ENCODE assay signal across 1 fruit fly cellular context in genomic region chr2L:7512860-7513259, dm6.
TF ChIP-seq lines count a peak whose summit lies in the region.

No protein-coding gene starts in this region.

TF ChIP-seq in whole organism, embryonic, 481 proteins besides CTCF, POLR2A, EP300 and RAD21 (continued from another document and continues in another):
- TF ChIP-seq eyg (GFP tag; optimal IDR thresholded peaks at IDR 0.05; lab: Kevin White, UChicago): peak; percentile 77
- peak; percentile 66 for TF ChIP-seq pho (GFP tag; optimal IDR thresholded peaks at IDR 0.05; lab: Kevin White, UChicago)
- TF ChIP-seq CG2129 (GFP tag; IDR thresholded peaks at IDR 0.05; lab: Robert Waterston, UW; ENCODE audit: partially characterized antibody): no peak
- no peak for TF ChIP-seq z (GFP tag; IDR thresholded peaks at IDR 0.05; lab: Robert Waterston, UW)
- TF ChIP-seq tin (GFP tag; optimal IDR thresholded peaks at IDR 0.05; lab: Kevin White, UChicago): peak; percentile 72
- no peak for TF ChIP-seq Doc2 (GFP tag; IDR thresholded peaks at IDR 0.05; lab: Robert Waterston, UW)
- TF ChIP-seq crc (GFP tag; optimal IDR thresholded peaks at IDR 0.05; lab: Kevin White, UChicago): peak; percentile 88
- TF ChIP-seq ERR (GFP tag; optimal IDR thresholded peaks at IDR 0.05; lab: Kevin White, UChicago): peak; percentile 24
- TF ChIP-seq insv (GFP tag; optimal IDR thresholded peaks at IDR 0.05; lab: Kevin White, UChicago): no peak
- TF ChIP-seq HLHmδ (GFP tag; optimal IDR thresholded peaks at IDR 0.05; lab: Kevin White, UChicago): no peak
- TF ChIP-seq CG6813 (GFP tag; optimal IDR thresholded peaks at IDR 0.05; lab: Kevin White, UChicago): peak; percentile 80
- peak; percentile 74 for TF ChIP-seq NC2β (GFP tag; optimal IDR thresholded peaks at IDR 0.05; lab: Kevin White, UChicago)
- TF ChIP-seq chif (GFP tag; optimal IDR thresholded peaks at IDR 0.05; lab: Kevin White, UChicago): peak; percentile 77 to 85
- TF ChIP-seq maf-S (GFP tag; optimal IDR thresholded peaks at IDR 0.05; lab: Kevin White, UChicago): peak; percentile 56
- peak; percentile 10 for TF ChIP-seq psq (GFP tag; optimal IDR thresholded peaks at IDR 0.05; lab: Kevin White, UChicago)
- TF ChIP-seq CG8765 (GFP tag; IDR thresholded peaks at IDR 0.05; lab: Robert Waterston, UW): peak; percentile 82
- 0 out of 2 replicates have a peak, but pooled peaks have one; percentile 34 for TF ChIP-seq Gsc (GFP tag; IDR thresholded peaks at IDR 0.05; lab: Robert Waterston, UW)
- TF ChIP-seq CG10654 (GFP tag; optimal IDR thresholded peaks at IDR 0.05; lab: Kevin White, UChicago): peak; percentile 67
- TF ChIP-seq Nf-YB (GFP tag; optimal IDR thresholded peaks at IDR 0.05; lab: Kevin White, UChicago): peak; percentile 49
- TF ChIP-seq CG18599 (GFP tag; optimal IDR thresholded peaks at IDR 0.05; lab: Kevin White, UChicago): peak; percentile 92
- no peak for TF ChIP-seq CG8478 (optimal IDR thresholded peaks at IDR 0.05; lab: Kevin White, UChicago)
- TF ChIP-seq br (optimal IDR thresholded peaks at IDR 0.05; lab: Kevin White, UChicago): no peak
- TF ChIP-seq CG1529 (GFP tag; optimal IDR thresholded peaks at IDR 0.05; lab: Kevin White, UChicago): peak; percentile 39
- TF ChIP-seq MTF-1 (GFP tag; optimal IDR thresholded peaks at IDR 0.05; lab: Kevin White, UChicago; ENCODE audit: borderline replicate concordance): peak; percentile 47
- TF ChIP-seq CG11085 (GFP tag; IDR thresholded peaks at IDR 0.05; lab: Robert Waterston, UW): peak; percentile 38; the same call in 1 of the 2 replicates
- no peak for TF ChIP-seq bigmax (GFP tag; optimal IDR thresholded peaks at IDR 0.05; lab: Kevin White, UChicago)
- TF ChIP-seq btn (GFP tag; optimal IDR thresholded peaks at IDR 0.05; lab: Kevin White, UChicago): peak; percentile 30
- no peak for TF ChIP-seq Sin3A (optimal IDR thresholded peaks at IDR 0.05; lab: Kevin White, UChicago)
- TF ChIP-seq sima (GFP tag; optimal IDR thresholded peaks at IDR 0.05; lab: Kevin White, UChicago): no peak
- TF ChIP-seq CG9932 (GFP tag; IDR thresholded peaks at IDR 0.05; lab: Robert Waterston, UW): peak; percentile 62
- peak; percentile 67 for TF ChIP-seq Rx (GFP tag; IDR thresholded peaks at IDR 0.05; lab: Robert Waterston, UW)
- TF ChIP-seq bab2 (GFP tag; optimal IDR thresholded peaks at IDR 0.05; lab: Kevin White, UChicago): peak; percentile 63
- TF ChIP-seq gcm (GFP tag; optimal IDR thresholded peaks at IDR 0.05; lab: Kevin White, UChicago): peak; percentile 63
- peak; percentile 87 for TF ChIP-seq CG2712 (tag; optimal IDR thresholded peaks at IDR 0.05; lab: Kevin White, UChicago)
- no peak for TF ChIP-seq wdn (GFP tag; IDR thresholded peaks at IDR 0.05; lab: Robert Waterston, UW)
- TF ChIP-seq Trl (optimal IDR thresholded peaks at IDR 0.05; lab: Kevin White, UChicago): no peak
- peak; percentile 89 for TF ChIP-seq Trl (GFP tag; optimal IDR thresholded peaks at IDR 0.05; lab: Kevin White, UChicago)
- peak; percentile 24 for TF ChIP-seq CG12104 (GFP tag; optimal IDR thresholded peaks at IDR 0.05; lab: Kevin White, UChicago)
- no peak for TF ChIP-seq sna (GFP tag; IDR thresholded peaks at IDR 0.05; lab: Robert Waterston, UW; ENCODE audit: partially characterized antibody)
- TF ChIP-seq nom (GFP tag; optimal IDR thresholded peaks at IDR 0.05; lab: Kevin White, UChicago): no peak
- peak; percentile 79 for TF ChIP-seq Dbx (GFP tag; IDR thresholded peaks at IDR 0.05; lab: Robert Waterston, UW)
- peak; percentile 76 for TF ChIP-seq CG10267 (tag; optimal IDR thresholded peaks at IDR 0.05; lab: Kevin White, UChicago)
- TF ChIP-seq toy (GFP tag; IDR thresholded peaks at IDR 0.05; lab: Robert Waterston, UW): no peak
- TF ChIP-seq lab (GFP tag; optimal IDR thresholded peaks at IDR 0.05; lab: Kevin White, UChicago): peak; percentile 89
- peak; percentile 82 for TF ChIP-seq Xbp1 (GFP tag; optimal IDR thresholded peaks at IDR 0.05; lab: Kevin White, UChicago)
- peak; percentile 69 for TF ChIP-seq tgo (GFP tag; IDR thresholded peaks at IDR 0.05; lab: Robert Waterston, UW)
- TF ChIP-seq exex (tag; optimal IDR thresholded peaks at IDR 0.05; lab: Kevin White, UChicago): peak; percentile 14
- peak; percentile 68 for TF ChIP-seq az2 (GFP tag; optimal IDR thresholded peaks at IDR 0.05; lab: Kevin White, UChicago)
- no peak for TF ChIP-seq oc (tag; optimal IDR thresholded peaks at IDR 0.05; lab: Kevin White, UChicago)
- peak; percentile 34 for TF ChIP-seq stwl (tag; optimal IDR thresholded peaks at IDR 0.05; lab: Kevin White, UChicago)
- peak; percentile 85 for TF ChIP-seq CG15696 (tag; optimal IDR thresholded peaks at IDR 0.05; lab: Kevin White, UChicago)
- peak; percentile 33 for TF ChIP-seq CG33557 (GFP tag; optimal IDR thresholded peaks at IDR 0.05; lab: Kevin White, UChicago)
- TF ChIP-seq vfl (GFP tag; optimal IDR thresholded peaks at IDR 0.05; lab: Kevin White, UChicago): peak; percentile 44
- TF ChIP-seq CG5245 (GFP tag; optimal IDR thresholded peaks at IDR 0.05; lab: Kevin White, UChicago): peak; percentile 9
- TF ChIP-seq CG4424 (GFP tag; optimal IDR thresholded peaks at IDR 0.05; lab: Kevin White, UChicago): peak; percentile 75
- peak; percentile 73 for TF ChIP-seq CG17328 (GFP tag; IDR thresholded peaks at IDR 0.05; lab: Robert Waterston, UW)
- TF ChIP-seq CG7372 (GFP tag; IDR thresholded peaks at IDR 0.05; lab: Robert Waterston, UW): peak; percentile 55; the same call in 1 of the 2 replicates
- peak in 1 of 3 experiments; percentile 73 for TF ChIP-seq lola (GFP tag; optimal IDR thresholded peaks at IDR 0.05; lab: Kevin White, UChicago)
- TF ChIP-seq gcm2 (GFP tag; optimal IDR thresholded peaks at IDR 0.05; lab: Kevin White, UChicago): no peak
- TF ChIP-seq CG3838 (GFP tag; optimal IDR thresholded peaks at IDR 0.05; lab: Kevin White, UChicago): peak; percentile 40
- no peak for TF ChIP-seq amos (GFP tag; IDR thresholded peaks at IDR 0.05; lab: Robert Waterston, UW; ENCODE audit: partially characterized antibody)
- peak; percentile 72 for TF ChIP-seq CG32772 (GFP tag; IDR thresholded peaks at IDR 0.05; lab: Robert Waterston, UW)
- TF ChIP-seq sob (GFP tag; IDR thresholded peaks at IDR 0.05; lab: Robert Waterston, UW): peak; percentile 63; the same call in 1 of the 2 replicates
- TF ChIP-seq sim (GFP tag; IDR thresholded peaks at IDR 0.05; lab: Robert Waterston, UW): peak; percentile 73; the same call in 1 of the 2 replicates
- peak; percentile 62 for TF ChIP-seq Fer2 (tag; optimal IDR thresholded peaks at IDR 0.05; lab: Kevin White, UChicago)
- TF ChIP-seq CG11398 (GFP tag; optimal IDR thresholded peaks at IDR 0.05; lab: Kevin White, UChicago): peak; percentile 31
- TF ChIP-seq CG34376 (GFP tag; optimal IDR thresholded peaks at IDR 0.05; lab: Kevin White, UChicago): peak; percentile 36
- TF ChIP-seq CG1832 (GFP tag; optimal IDR thresholded peaks at IDR 0.05; lab: Kevin White, UChicago): no peak
- peak; percentile 50; the same call in 1 of the 2 replicates for TF ChIP-seq ap (GFP tag; IDR thresholded peaks at IDR 0.05; lab: Robert Waterston, UW)
- peak; percentile 83 for TF ChIP-seq ci (GFP tag; IDR thresholded peaks at IDR 0.05; lab: Robert Waterston, UW)
- TF ChIP-seq CG12219 (GFP tag; optimal IDR thresholded peaks at IDR 0.05; lab: Kevin White, UChicago): peak; percentile 54
- TF ChIP-seq gce (GFP tag; IDR thresholded peaks at IDR 0.05; lab: Robert Waterston, UW): 0 out of 3 replicates have a peak, but pooled peaks have one; percentile 16
- peak; percentile 61 for TF ChIP-seq lmd (GFP tag; IDR thresholded peaks at IDR 0.05; lab: Robert Waterston, UW)
- TF ChIP-seq CG9437 (GFP tag; optimal IDR thresholded peaks at IDR 0.05; lab: Kevin White, UChicago): peak; percentile 41
- no peak for TF ChIP-seq CG2202 (tag; optimal IDR thresholded peaks at IDR 0.05; lab: Kevin White, UChicago)
- TF ChIP-seq CG4404 (GFP tag; IDR thresholded peaks at IDR 0.05; lab: Robert Waterston, UW): peak; percentile 83
- TF ChIP-seq Lhr (GFP tag; optimal IDR thresholded peaks at IDR 0.05; lab: Kevin White, UChicago): peak; percentile 7
- no peak for TF ChIP-seq Tbp (GFP tag; optimal IDR thresholded peaks at IDR 0.05; lab: Kevin White, UChicago)
- peak; percentile 31 for TF ChIP-seq Deaf1 (tag; optimal IDR thresholded peaks at IDR 0.05; lab: Kevin White, UChicago)
- TF ChIP-seq CG7786 (GFP tag; optimal IDR thresholded peaks at IDR 0.05; lab: Kevin White, UChicago): peak; percentile 80
- TF ChIP-seq CG31441 (GFP tag; IDR thresholded peaks at IDR 0.05; lab: Robert Waterston, UW): peak; percentile 75
- TF ChIP-seq prd (optimal IDR thresholded peaks at IDR 0.05; lab: Kevin White, UChicago): no peak
- peak; percentile 93 for TF ChIP-seq prd (GFP tag; IDR thresholded peaks at IDR 0.05; lab: Robert Waterston, UW)
- TF ChIP-seq CG12659 (GFP tag; optimal IDR thresholded peaks at IDR 0.05; lab: Kevin White, UChicago): peak; percentile 43
- peak in 1 of 2 experiments; percentile 65 for TF ChIP-seq bsh (GFP tag; optimal IDR thresholded peaks at IDR 0.05; lab: Kevin White, UChicago)
- no peak for TF ChIP-seq CG14860 (GFP tag; IDR thresholded peaks at IDR 0.05; lab: Robert Waterston, UW; ENCODE audit: partially characterized antibody)
- no peak for TF ChIP-seq CG15073 (GFP tag; optimal IDR thresholded peaks at IDR 0.05; lab: Kevin White, UChicago)
- TF ChIP-seq hbn (GFP tag; IDR thresholded peaks at IDR 0.05; lab: Robert Waterston, UW; ENCODE audit: partially characterized antibody): no peak
- TF ChIP-seq caup (GFP tag; optimal IDR thresholded peaks at IDR 0.05; lab: Kevin White, UChicago; ENCODE audit: severe bottlenecking): peak; percentile 75
- no peak for TF ChIP-seq emc (GFP tag; optimal IDR thresholded peaks at IDR 0.05; lab: Kevin White, UChicago)
- TF ChIP-seq nerfin-1 (tag; optimal IDR thresholded peaks at IDR 0.05; lab: Kevin White, UChicago): peak; percentile 56
- TF ChIP-seq nmo (GFP tag; optimal IDR thresholded peaks at IDR 0.05; lab: Kevin White, UChicago): peak; percentile 55
- TF ChIP-seq vnd (GFP tag; IDR thresholded peaks at IDR 0.05; lab: Robert Waterston, UW; ENCODE audit: partially characterized antibody): no peak
- TF ChIP-seq ab (GFP tag; optimal IDR thresholded peaks at IDR 0.05; lab: Kevin White, UChicago): no peak
- TF ChIP-seq jigr1 (GFP tag; IDR thresholded peaks at IDR 0.05; lab: Robert Waterston, UW): 0 out of 3 replicates have a peak, but pooled peaks have one; percentile 46
- TF ChIP-seq unc-4 (GFP tag; IDR thresholded peaks at IDR 0.05; lab: Robert Waterston, UW; ENCODE audit: partially characterized antibody): no peak
- TF ChIP-seq CG8388 (GFP tag; optimal IDR thresholded peaks at IDR 0.05; lab: Kevin White, UChicago): peak; percentile 66
- no peak for TF ChIP-seq hb (GFP tag; IDR thresholded peaks at IDR 0.05; lab: Robert Waterston, UW; ENCODE audit: partially characterized antibody)
- no peak for TF ChIP-seq CG7987 (GFP tag; optimal IDR thresholded peaks at IDR 0.05; lab: Kevin White, UChicago)
- TF ChIP-seq CG11456 (GFP tag; IDR thresholded peaks at IDR 0.05; lab: Robert Waterston, UW): peak; percentile 76; the same call in 2 of the 3 replicates
- TF ChIP-seq klu (GFP tag; IDR thresholded peaks at IDR 0.05; lab: Robert Waterston, UW): peak; percentile 49; the same call in 1 of the 2 replicates
- peak; percentile 51 for TF ChIP-seq CG10274 (GFP tag; optimal IDR thresholded peaks at IDR 0.05; lab: Kevin White, UChicago)
- no peak for TF ChIP-seq MESR4 (GFP tag; optimal IDR thresholded peaks at IDR 0.05; lab: Kevin White, UChicago)
- TF ChIP-seq lbe (GFP tag; optimal IDR thresholded peaks at IDR 0.05; lab: Kevin White, UChicago): no peak
- TF ChIP-seq mirr (GFP tag; optimal IDR thresholded peaks at IDR 0.05; lab: Kevin White, UChicago): peak; percentile 22
- TF ChIP-seq CG30020 (tag; optimal IDR thresholded peaks at IDR 0.05; lab: Kevin White, UChicago): no peak
- peak; percentile 62 for TF ChIP-seq PHDP (tag; optimal IDR thresholded peaks at IDR 0.05; lab: Kevin White, UChicago)
- no peak for TF ChIP-seq Hr78 (GFP tag; optimal IDR thresholded peaks at IDR 0.05; lab: Kevin White, UChicago)
- peak; percentile 81 for TF ChIP-seq CG7556 (GFP tag; optimal IDR thresholded peaks at IDR 0.05; lab: Kevin White, UChicago)
- TF ChIP-seq Aef1 (GFP tag; IDR thresholded peaks at IDR 0.05; lab: Robert Waterston, UW): peak; percentile 58
- TF ChIP-seq HLH4C (GFP tag; IDR thresholded peaks at IDR 0.05; lab: Robert Waterston, UW; ENCODE audit: partially characterized antibody): no peak
- 0 out of 2 replicates have a peak, but pooled peaks have one; percentile 26 for TF ChIP-seq Nf-YA (GFP tag; IDR thresholded peaks at IDR 0.05; lab: Robert Waterston, UW)
- TF ChIP-seq sd (tag; optimal IDR thresholded peaks at IDR 0.05; lab: Kevin White, UChicago): peak; percentile 20
- peak; percentile 32 for TF ChIP-seq Nf-YC (tag; optimal IDR thresholded peaks at IDR 0.05; lab: Kevin White, UChicago)
- TF ChIP-seq al (GFP tag; IDR thresholded peaks at IDR 0.05; lab: Robert Waterston, UW): peak; percentile 48; the same call in 1 of the 2 replicates
- TF ChIP-seq Opbp (GFP tag; IDR thresholded peaks at IDR 0.05; lab: Robert Waterston, UW; ENCODE audit: partially characterized antibody): no peak
- peak; percentile 74 for TF ChIP-seq CG15269 (tag; optimal IDR thresholded peaks at IDR 0.05; lab: Kevin White, UChicago)
- peak; percentile 80 for TF ChIP-seq dmrt11E (tag; optimal IDR thresholded peaks at IDR 0.05; lab: Kevin White, UChicago)
- TF ChIP-seq ato (GFP tag; IDR thresholded peaks at IDR 0.05; lab: Robert Waterston, UW; ENCODE audit: partially characterized antibody): no peak
- TF ChIP-seq Bdp1 (GFP tag; optimal IDR thresholded peaks at IDR 0.05; lab: Kevin White, UChicago): peak; percentile 39
- TF ChIP-seq CG14014 (GFP tag; IDR thresholded peaks at IDR 0.05; lab: Robert Waterston, UW): peak; percentile 67; the same call in 1 of the 2 replicates
- peak; percentile 81 for TF ChIP-seq slbo (GFP tag; IDR thresholded peaks at IDR 0.05; lab: Robert Waterston, UW)
- TF ChIP-seq crol (GFP tag; IDR thresholded peaks at IDR 0.05; lab: Robert Waterston, UW): peak; percentile 44
- TF ChIP-seq danr (GFP tag; IDR thresholded peaks at IDR 0.05; lab: Robert Waterston, UW): peak; percentile 33; the same call in 1 of the 2 replicates
- TF ChIP-seq fd3F (GFP tag; optimal IDR thresholded peaks at IDR 0.05; lab: Kevin White, UChicago): peak; percentile 29
- peak; percentile 50 for TF ChIP-seq CG18619 (GFP tag; optimal IDR thresholded peaks at IDR 0.05; lab: Kevin White, UChicago)
- TF ChIP-seq Elba2 (GFP tag; optimal IDR thresholded peaks at IDR 0.05; lab: Kevin White, UChicago): no peak
- TF ChIP-seq Dref (GFP tag; IDR thresholded peaks at IDR 0.05; lab: Robert Waterston, UW): no peak
- TF ChIP-seq lilli (GFP tag; optimal IDR thresholded peaks at IDR 0.05; lab: Kevin White, UChicago): peak; percentile 84
